Worm (Caenorhabditis elegans) whole organism, L3 larva: Measurements from ENCODE around the gene skr-13.
A peak's percentile ranks its signal among the peaks of the same experiment; 100 is the strongest.

ENCODE experiments used
- ZK546.5 ChIP-seq: sonication (generic microtip); optimal IDR thresholded peaks from 2 replicates; lab custom pipeline; 2017; ENCODE audit warnings: missing biosample characterization, missing genetic modification characterization
- aly-2 ChIP-seq: fragments of 150-350 bp; optimal IDR thresholded peaks from 2 replicates; lab custom pipeline; 2014; ENCODE audit warnings: missing biosample characterization, missing genetic modification characterization
- ama-1 ChIP-seq: fragments of 150-350 bp; optimal IDR thresholded peaks from 2 replicates; lab custom pipeline; 2018
- ceh-28 ChIP-seq: fragments of 150-350 bp; optimal IDR thresholded peaks from 2 replicates; lab custom pipeline; 2014; ENCODE audit warnings: missing biosample characterization, missing genetic modification reagents, missing genetic modification characterization
- ceh-82 ChIP-seq: fragments of 150-350 bp; optimal IDR thresholded peaks from 2 replicates; lab custom pipeline; 2014; ENCODE audit warnings: missing biosample characterization, missing genetic modification characterization
- daf-12 ChIP-seq: fragments of 150-350 bp; optimal IDR thresholded peaks from 2 replicates; lab custom pipeline; 2014; ENCODE audit warnings: missing biosample characterization, missing genetic modification reagents, missing genetic modification characterization
- egl-5 ChIP-seq: fragments of 150-350 bp; optimal IDR thresholded peaks from 2 replicates; lab custom pipeline; 2017; ENCODE audit warnings: missing biosample characterization, missing genetic modification reagents, missing genetic modification characterization, inconsistent platforms
- elt-2 ChIP-seq: sonication (generic microtip); optimal IDR thresholded peaks from 2 replicates; lab custom pipeline; 2016; ENCODE audit warnings: missing genetic modification reagents, mild to moderate bottlenecking, missing genetic modification characterization, missing compliant biosample characterization
- elt-3 ChIP-seq, 3 experiments: fragments of 150-350 bp in 1 of 3; sonication (generic microtip) in 2 of 3; optimal IDR thresholded peaks; 2 replicates in 2 of 3; 4 replicates in 1 of 3; lab custom pipeline; 2014 to 2017; ENCODE audit warnings: missing biosample characterization in 3 of 3, missing genetic modification characterization in 3 of 3
- fkh-10 ChIP-seq: sonication (generic microtip); optimal IDR thresholded peaks from 2 replicates; lab custom pipeline; 2017; ENCODE audit warnings: missing biosample characterization, missing genetic modification reagents, missing genetic modification characterization
- fkh-2 ChIP-seq: fragments of 150-350 bp; optimal IDR thresholded peaks from 2 replicates; lab custom pipeline; 2014; ENCODE audit warnings: missing biosample characterization, missing genetic modification reagents, missing genetic modification characterization
- hmg-11 ChIP-seq: sonication (generic microtip); optimal IDR thresholded peaks from 2 replicates; lab custom pipeline; 2016; ENCODE audit warnings: missing genetic modification characterization, missing compliant biosample characterization
- jun-1 ChIP-seq: fragments of 150-350 bp; optimal IDR thresholded peaks from 2 replicates; lab custom pipeline; 2014; ENCODE audit warnings: missing biosample characterization, missing genetic modification reagents, missing genetic modification characterization
- lin-15B ChIP-seq: fragments of 150-350 bp; optimal IDR thresholded peaks from 2 replicates; lab custom pipeline; 2014; ENCODE audit warnings: missing biosample characterization, missing genetic modification characterization
- mdl-1 ChIP-seq: fragments of 150-350 bp; optimal IDR thresholded peaks from 2 replicates; lab custom pipeline; 2014; ENCODE audit warnings: missing biosample characterization, missing genetic modification characterization
- mml-1 ChIP-seq: fragments of 150-350 bp; sonication (generic microtip); optimal IDR thresholded peaks from 3 replicates; lab custom pipeline; 2014; ENCODE audit warnings: missing biosample characterization, missing genetic modification characterization
- nfya-1 ChIP-seq: sonication (generic microtip); optimal IDR thresholded peaks from 2 replicates; lab custom pipeline; 2017; ENCODE audit warnings: missing genetic modification characterization, mild to moderate bottlenecking, missing compliant biosample characterization, antibody characterized with exemption, moderate library complexity; ENCODE audit not compliant: insufficient read depth
- nhr-12 ChIP-seq: fragments of 150-350 bp; optimal IDR thresholded peaks from 2 replicates; lab custom pipeline; 2014; ENCODE audit warnings: missing biosample characterization, missing genetic modification characterization
- nhr-23 ChIP-seq: fragments of 150-350 bp; optimal IDR thresholded peaks from 2 replicates; lab custom pipeline; 2014; ENCODE audit warnings: missing biosample characterization, missing genetic modification reagents, missing genetic modification characterization
- nhr-25 ChIP-seq: sonication (generic microtip); optimal IDR thresholded peaks from 2 replicates; lab custom pipeline; 2017; ENCODE audit warnings: missing biosample characterization, missing genetic modification characterization
- nhr-43 ChIP-seq: sonication (generic microtip); optimal IDR thresholded peaks from 2 replicates; lab custom pipeline; 2016; ENCODE audit warnings: mild to moderate bottlenecking, missing genetic modification characterization, missing compliant biosample characterization; ENCODE audit not compliant: poor library complexity, severe bottlenecking
- nhr-67 ChIP-seq: fragments of 150-350 bp; optimal IDR thresholded peaks from 2 replicates; lab custom pipeline; 2014; ENCODE audit warnings: missing biosample characterization, missing genetic modification characterization
- pha-4 ChIP-seq: fragments of 150-350 bp; optimal IDR thresholded peaks from 2 replicates; lab custom pipeline; 2014; ENCODE audit warnings: missing biosample characterization, missing genetic modification reagents, missing genetic modification characterization
- pqm-1 ChIP-seq: fragments of 150-350 bp; optimal IDR thresholded peaks from 2 replicates; lab custom pipeline; 2017; ENCODE audit warnings: missing biosample characterization, missing genetic modification characterization, inconsistent platforms
- skn-1 ChIP-seq: fragments of 150-350 bp; optimal IDR thresholded peaks from 2 replicates; lab custom pipeline; 2014; ENCODE audit warnings: missing biosample characterization, missing genetic modification characterization
- unc-39 ChIP-seq: sonication (generic microtip); optimal IDR thresholded peaks from 4 replicates; lab custom pipeline; 2017; ENCODE audit warnings: missing biosample characterization, missing genetic modification characterization
- unc-62 ChIP-seq: fragments of 150-350 bp; sonication (generic microtip); optimal IDR thresholded peaks from 4 replicates; lab custom pipeline; 2014; ENCODE audit warnings: missing biosample characterization, missing genetic modification reagents, missing genetic modification characterization
- zag-1 ChIP-seq: fragments of 150-350 bp; optimal IDR thresholded peaks from 2 replicates; lab custom pipeline; 2014; ENCODE audit warnings: missing biosample characterization, missing genetic modification characterization
- ztf-11 ChIP-seq: fragments of 150-350 bp; optimal IDR thresholded peaks from 2 replicates; lab custom pipeline; 2014; ENCODE audit warnings: missing biosample characterization, missing genetic modification characterization
- ztf-4 ChIP-seq: fragments of 150-350 bp; optimal IDR thresholded peaks from 2 replicates; lab custom pipeline; 2014; ENCODE audit warnings: missing biosample characterization, missing genetic modification characterization

The skr-13 gene

ce11 chrIV:17193491-17193890 lies 31.1 kb upstream of the skr-13 start:
- TF ChIP-seq ztf-11 (tag; lab: Kevin White, UChicago) = no peak
- no peak for TF ChIP-seq pqm-1 (tag; lab: Kevin White, UChicago)
- no peak for TF ChIP-seq mdl-1 (tag; lab: Kevin White, UChicago)
- no peak for TF ChIP-seq ceh-28
- no peak for TF ChIP-seq jun-1 (tag; lab: Kevin White, UChicago)
- TF ChIP-seq fkh-2 (tag; lab: Kevin White, UChicago) = no peak
- no peak for TF ChIP-seq zag-1

DNA sequence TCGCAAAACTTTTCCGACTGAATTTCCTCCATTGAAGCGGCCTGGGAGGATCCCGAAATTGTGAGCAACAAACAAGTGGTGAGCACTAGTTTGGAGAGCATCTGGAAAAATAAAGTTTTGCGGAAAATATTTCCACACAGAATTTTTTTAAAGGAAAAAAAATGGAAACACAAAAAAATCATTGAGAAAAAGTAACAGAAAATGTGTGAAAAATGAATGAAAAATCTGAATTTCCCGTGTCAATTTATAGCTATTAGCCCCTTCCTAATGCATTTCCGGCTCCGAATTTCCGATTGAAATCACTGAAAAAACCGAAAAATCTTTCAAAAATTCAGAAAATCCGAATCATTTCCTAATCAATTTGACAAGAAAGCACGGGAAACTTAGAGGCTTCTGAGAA lies 29.4 kb upstream of the skr-13 start, which contains the start of gene flp-17:
TSS of gene flp-17 (minus strand) at position 101 of the 400 bp plus-strand sequence.
- TF ChIP-seq ztf-11 (tag; lab: Kevin White, UChicago) (no peak), nhr-67 (tag; lab: Kevin White, UChicago) (no peak), fkh-10 (GFP tag; lab: Kevin White, UChicago) (no peak), aly-2 (tag; lab: Kevin White, UChicago) (no peak), pha-4 (tag; lab: Kevin White, UChicago) (no peak)

DNA sequence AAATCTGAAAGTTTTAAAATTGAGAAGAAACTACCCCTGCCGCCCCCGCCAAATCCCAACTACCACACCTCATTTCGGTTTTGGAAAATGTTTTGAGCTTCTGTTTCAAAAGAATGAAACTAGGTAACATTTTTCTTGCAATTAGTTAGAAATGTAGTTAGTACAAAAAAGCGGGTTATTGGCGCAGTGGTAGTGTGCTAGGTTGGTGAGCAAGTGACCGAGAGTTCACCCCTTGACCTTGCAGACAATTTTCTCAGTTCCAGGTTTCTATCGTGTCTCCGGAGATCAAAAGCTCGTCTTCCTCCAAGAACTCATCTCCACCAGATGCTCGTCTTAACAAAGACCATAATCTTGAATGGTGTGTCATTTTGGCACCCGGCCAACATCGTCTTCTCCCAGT lies 26.8 kb upstream of the skr-13 start:
- TF ChIP-seq nhr-12 (tag; lab: Kevin White, UChicago) (no peak), skn-1 (tag; lab: Kevin White, UChicago) (no peak), jun-1 (tag; lab: Kevin White, UChicago) (no peak), ztf-4 (tag; lab: Kevin White, UChicago) (no peak), ZK546.5 (tag; lab: Kevin White, UChicago) (no peak), egl-5 (tag; lab: Kevin White, UChicago) (no peak), aly-2 (tag; lab: Kevin White, UChicago) (no peak), ama-1 (no peak), daf-12 (tag; lab: Kevin White, UChicago) (no peak), lin-15B (tag; lab: Kevin White, UChicago) (no peak), ceh-82 (tag; lab: Kevin White, UChicago) (no peak)

DNA sequence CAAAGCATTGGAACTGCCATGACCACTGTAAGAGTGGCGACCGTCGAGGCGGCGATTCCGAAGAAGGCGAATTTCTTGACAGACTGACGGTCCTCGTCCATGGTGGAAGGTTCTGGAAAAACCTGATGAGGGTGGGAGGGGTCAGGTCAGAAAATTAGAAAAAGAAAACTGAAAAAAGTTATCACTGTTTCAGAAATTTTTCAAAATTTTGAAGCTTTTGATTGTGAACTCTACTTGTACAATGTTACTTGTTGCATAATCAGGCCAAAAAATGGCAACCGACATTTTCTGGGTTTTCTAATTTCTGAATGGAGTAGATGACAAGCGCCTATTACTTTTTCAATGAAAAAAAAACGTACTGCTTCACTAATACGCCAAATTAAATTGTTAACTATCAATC lies 21.2 kb upstream of the skr-13 start, which contains the start of gene col-138:
TSS of gene col-138 (minus strand) at position 101 of the 400 bp plus-strand sequence.
- TF ChIP-seq ZK546.5 (tag; lab: Kevin White, UChicago) (no peak), pha-4 (tag; lab: Kevin White, UChicago) (no peak), fkh-2 (tag; lab: Kevin White, UChicago) (no peak), elt-3 (tag; optimal IDR thresholded peaks at IDR 0.05; lab: Kevin White, UChicago) (no peak), ama-1 (no peak), pqm-1 (tag; lab: Kevin White, UChicago) (no peak), fkh-10 (GFP tag; lab: Kevin White, UChicago) (no peak), nfya-1 (tag; lab: Kevin White, UChicago) (no peak), nhr-67 (tag; lab: Kevin White, UChicago) (no peak), mml-1 (tag; lab: Kevin White, UChicago) (no peak), skn-1 (tag; lab: Kevin White, UChicago) (no peak), unc-39 (no peak), nhr-43 (tag; lab: Kevin White, UChicago) (no peak), hmg-11 (tag; lab: Kevin White, UChicago) (no peak), unc-62 (GFP tag; lab: Kevin White, UChicago) (no peak), ceh-82 (tag; lab: Kevin White, UChicago) (no peak), nhr-23 (tag; lab: Kevin White, UChicago) (no peak)

DNA sequence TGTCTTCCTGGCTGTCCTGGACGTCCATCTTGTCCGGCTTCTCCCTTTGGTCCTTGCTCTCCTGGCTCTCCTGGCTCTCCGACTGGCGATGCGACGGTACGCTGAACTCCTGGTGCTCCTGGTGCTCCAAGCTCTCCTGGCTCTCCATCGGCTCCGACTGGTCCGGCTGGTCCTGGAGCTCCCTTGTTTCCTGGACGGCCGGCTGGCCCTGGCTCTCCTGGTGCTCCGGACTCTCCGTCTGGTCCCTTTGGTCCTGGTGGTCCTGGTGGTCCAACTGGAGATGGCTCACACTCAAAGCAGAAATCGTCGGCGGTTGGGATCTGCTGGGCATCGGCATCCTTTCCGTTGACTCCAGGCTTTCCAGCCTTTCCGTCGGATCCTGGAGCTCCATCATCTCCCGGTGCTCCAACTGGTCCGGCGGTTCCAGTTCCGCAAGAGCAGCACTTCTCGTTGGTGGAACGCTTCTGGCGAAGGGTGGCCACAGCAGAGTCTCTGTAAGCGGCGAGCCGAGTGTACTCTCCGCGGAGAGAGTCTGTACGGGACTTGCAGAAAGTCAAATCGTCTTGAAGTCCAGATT lies 20.7 kb upstream of the skr-13 start:
- TF ChIP-seq nhr-25 (tag; lab: Kevin White, UChicago) (no peak), pha-4 (tag; lab: Kevin White, UChicago) (no peak)
- TF ChIP-seq, all 47 proteins: peak for 0

- TF ChIP-seq elt-2 (tag; lab: Kevin White, UChicago) = peak; percentile 45
- peak; percentile 70 for TF ChIP-seq pqm-1 (tag; lab: Kevin White, UChicago)
- no peak for TF ChIP-seq fkh-2 (tag; lab: Kevin White, UChicago)
- no peak for TF ChIP-seq pha-4 (tag; lab: Kevin White, UChicago)
- TF ChIP-seq, all 47 proteins: peak for 2
These were observed 17.1 kb upstream of the skr-13 start for ce11 chrIV:17179565-17179964.
